Fruit fly (Drosophila melanogaster) whole organism: ENCODE results near the gene CG16798.

Experiments used
- CG8478 ChIP-seq: fragments of >200 bp; optimal IDR thresholded peaks from 2 replicates; lab custom pipeline; 2018; ENCODE audit warnings: inconsistent platforms
- Dll ChIP-seq: fragments of >200 bp; optimal IDR thresholded peaks from 2 replicates; lab custom pipeline; 2017
- EcR ChIP-seq, 2 experiments: fragments of >200 bp; optimal IDR thresholded peaks; 2 replicates each; lab custom pipeline; 2017; ENCODE audit warnings: missing biosample characterization in 2 of 2, missing genetic modification characterization in 2 of 2, missing genetic modification reagents in 2 of 2
- pan ChIP-seq: fragments of >200 bp; optimal IDR thresholded peaks from 2 replicates; lab custom pipeline; 2017
- psq ChIP-seq: fragments of >200 bp; optimal IDR thresholded peaks from 2 replicates; lab custom pipeline; 2017
- usp ChIP-seq: fragments of >200 bp; optimal IDR thresholded peaks from 2 replicates; lab custom pipeline; 2017; ENCODE audit warnings: missing biosample characterization, missing genetic modification characterization, mixed read lengths

The CG16798 gene

dm6 chr2L:20416754-20417563 is 34.8 kb upstream of the CG16798 start, which contains the start of the genes CG10949 and Arpc2:
CG10949 (minus strand) TSS chr2L:20416918.
Arpc2 (plus strand) TSS chr2L:20417057.
- no peak for TF ChIP-seq usp
- no peak for TF ChIP-seq Dll
- no peak for TF ChIP-seq pan (lab: Kevin White, UChicago)
- TF ChIP-seq psq (lab: Kevin White, UChicago) = no peak
- TF ChIP-seq EcR (GFP tag; optimal IDR thresholded peaks at IDR 0.05; lab: Kevin White, UChicago) = no peak
- TF ChIP-seq CG8478 = no peak

dm6 chr2L:20414750-20415211 is 32.6 kb upstream of the CG16798 start, which contains the start of gene CG10947:
CG10947 (minus strand) TSS chr2L:20414800.
- no peak for TF ChIP-seq Dll
- TF ChIP-seq psq (lab: Kevin White, UChicago) = no peak
- TF ChIP-seq pan (lab: Kevin White, UChicago) = no peak
- TF ChIP-seq EcR (GFP tag; optimal IDR thresholded peaks at IDR 0.05; lab: Kevin White, UChicago) = no peak
- no peak for TF ChIP-seq CG8478
- TF ChIP-seq usp = no peak

dm6 chr2L:20413826-20414225 is 31.7 kb upstream of the CG16798 start:
- TF ChIP-seq psq (lab: Kevin White, UChicago) (no peak), CG8478 (no peak), EcR (GFP tag; optimal IDR thresholded peaks at IDR 0.05; lab: Kevin White, UChicago) (no peak), pan (lab: Kevin White, UChicago) (no peak)

- no peak for TF ChIP-seq Dll
- TF ChIP-seq psq (lab: Kevin White, UChicago) = no peak
- TF ChIP-seq usp = no peak
- TF ChIP-seq CG8478 = no peak
- no peak for TF ChIP-seq EcR (GFP tag; optimal IDR thresholded peaks at IDR 0.05; lab: Kevin White, UChicago)
- no peak for TF ChIP-seq pan (lab: Kevin White, UChicago)
These were observed 19.3 kb upstream of the CG16798 start for dm6 chr2L:20401408-20401807.

dm6 chr2L:20400875-20401274 is 18.7 kb upstream of the CG16798 start:
- TF ChIP-seq psq (lab: Kevin White, UChicago) (no peak), pan (lab: Kevin White, UChicago) (no peak), usp (no peak), EcR (GFP tag; optimal IDR thresholded peaks at IDR 0.05; lab: Kevin White, UChicago) (no peak), Dll (no peak), CG8478 (no peak)

dm6 chr2L:20399239-20399638 is 17.1 kb upstream of the CG16798 start:
- no peak for TF ChIP-seq usp
- TF ChIP-seq CG8478 = no peak
- TF ChIP-seq psq (lab: Kevin White, UChicago) = no peak
- TF ChIP-seq EcR (GFP tag; optimal IDR thresholded peaks at IDR 0.05; lab: Kevin White, UChicago) = no peak
- TF ChIP-seq Dll = no peak
- TF ChIP-seq pan (lab: Kevin White, UChicago) = no peak

- TF ChIP-seq psq (lab: Kevin White, UChicago) (no peak), usp (no peak), CG8478 (no peak), Dll (no peak), pan (lab: Kevin White, UChicago) (no peak), EcR (GFP tag; optimal IDR thresholded peaks at IDR 0.05; lab: Kevin White, UChicago) (no peak)
These were observed 14.9 kb upstream of the CG16798 start for dm6 chr2L:20397032-20397431.

- TF ChIP-seq CG8478 (no peak), EcR (GFP tag; optimal IDR thresholded peaks at IDR 0.05; lab: Kevin White, UChicago) (no peak), usp (no peak), psq (lab: Kevin White, UChicago) (no peak), pan (lab: Kevin White, UChicago) (no peak)
These were observed 7.8 kb upstream of the CG16798 start for dm6 chr2L:20390004-20390403.

- TF ChIP-seq EcR (GFP tag; optimal IDR thresholded peaks at IDR 0.05; lab: Kevin White, UChicago) = no peak
- no peak for TF ChIP-seq CG8478
- TF ChIP-seq pan (lab: Kevin White, UChicago) = no peak
- TF ChIP-seq usp = no peak
- TF ChIP-seq Dll = no peak
- no peak for TF ChIP-seq psq (lab: Kevin White, UChicago)
These were observed 827 bp downstream of the CG16798 start for dm6 chr2L:20381329-20381728.

dm6 chr2L:20374054-20374507 is 8.1 kb downstream of the CG16798 start, which contains the start of gene Ugt37A1:
Ugt37A1 (minus strand) TSS chr2L:20374104.
- no peak for TF ChIP-seq psq (lab: Kevin White, UChicago)
- TF ChIP-seq pan (lab: Kevin White, UChicago) = no peak
- no peak for TF ChIP-seq EcR (GFP tag; optimal IDR thresholded peaks at IDR 0.05; lab: Kevin White, UChicago)

dm6 chr2L:20371451-20371850 is 10.7 kb downstream of the CG16798 start:
- no peak for TF ChIP-seq Dll
- no peak for TF ChIP-seq psq (lab: Kevin White, UChicago)
- TF ChIP-seq usp = no peak
- TF ChIP-seq EcR (GFP tag; optimal IDR thresholded peaks at IDR 0.05; lab: Kevin White, UChicago) = no peak
- no peak for TF ChIP-seq CG8478
- no peak for TF ChIP-seq pan (lab: Kevin White, UChicago)

- no peak for TF ChIP-seq CG8478
- TF ChIP-seq pan (lab: Kevin White, UChicago) = no peak
- TF ChIP-seq Dll = no peak
- no peak for TF ChIP-seq EcR (GFP tag; optimal IDR thresholded peaks at IDR 0.05; lab: Kevin White, UChicago)
- TF ChIP-seq psq (lab: Kevin White, UChicago) = no peak
- TF ChIP-seq usp = no peak
These were observed 12.0 kb downstream of the CG16798 start for dm6 chr2L:20370151-20370550.

dm6 chr2L:20352727-20353126 is 29.4 kb downstream of the CG16798 start:
- TF ChIP-seq usp (no peak), CG8478 (no peak), EcR (GFP tag; optimal IDR thresholded peaks at IDR 0.05; lab: Kevin White, UChicago) (no peak), Dll (no peak), psq (lab: Kevin White, UChicago) (no peak), pan (lab: Kevin White, UChicago) (no peak)
